Fruit fly (Drosophila melanogaster) whole organism: ENCODE results near the gene CG8774.

ENCODE experiments used
- Dll ChIP-seq: fragments of >200 bp; optimal IDR thresholded peaks from 2 replicates; lab custom pipeline; 2017
- EcR ChIP-seq, 2 experiments: fragments of >200 bp; optimal IDR thresholded peaks; 2 replicates each; lab custom pipeline; 2017; ENCODE audit warnings: missing biosample characterization in 2 of 2, missing genetic modification characterization in 2 of 2, missing genetic modification reagents in 2 of 2
- pan ChIP-seq: fragments of >200 bp; optimal IDR thresholded peaks from 2 replicates; lab custom pipeline; 2017
- psq ChIP-seq: fragments of >200 bp; optimal IDR thresholded peaks from 2 replicates; lab custom pipeline; 2017
- usp ChIP-seq: fragments of >200 bp; optimal IDR thresholded peaks from 2 replicates; lab custom pipeline; 2017; ENCODE audit warnings: missing biosample characterization, missing genetic modification characterization, mixed read lengths

dm6 chr3R:13258696-13259567 lies 39.6 kb upstream of the CG8774 start, which contains the start of gene Ace:
- TF ChIP-seq psq (lab: Kevin White, UChicago) (no peak), pan (lab: Kevin White, UChicago) (no peak), usp (GFP tag; lab: Kevin White, UChicago) (no peak), EcR (GFP tag; optimal IDR thresholded peaks at IDR 0.05; lab: Kevin White, UChicago) (no peak), Dll (lab: Kevin White, UChicago) (no peak)
